Worm (Caenorhabditis elegans): ENCODE results near the gene acs-17.
A peak's percentile ranks its signal among the peaks of the same experiment; 100 is the strongest.

acs-17 gene

DNA sequence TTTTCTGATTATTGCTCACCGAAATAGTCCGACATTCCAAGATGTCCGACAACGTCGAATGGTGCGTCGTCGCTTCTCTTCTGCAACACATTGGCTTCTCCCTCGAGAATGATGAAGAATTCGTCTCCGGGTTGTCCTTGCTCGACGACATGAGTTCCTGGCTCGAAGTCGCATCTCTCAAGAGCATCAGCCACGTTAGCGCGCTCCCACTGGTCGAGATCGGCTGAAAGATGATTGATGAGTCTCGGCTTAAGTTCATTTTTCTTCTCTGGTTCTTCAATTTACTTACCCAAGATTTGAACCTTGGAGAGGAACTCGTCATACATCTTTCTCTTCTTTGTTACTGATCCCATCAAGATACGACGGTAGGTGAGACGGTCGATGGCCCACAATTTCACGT lies 27.9 kb upstream of the acs-17 start:
- TF ChIP-seq Y116A8C.19 (tag; optimal IDR thresholded peaks at IDR 0.05; ENCODE audit: borderline replicate concordance) (no peak), F16B12.6 (tag; optimal IDR thresholded peaks at IDR 0.05) (no peak), pax-3 (tag; optimal IDR thresholded peaks at IDR 0.05) (no peak), nhr-77 (tag; optimal IDR thresholded peaks at IDR 0.05) (no peak), nhr-76 (tag; optimal IDR thresholded peaks at IDR 0.05) (no peak), aly-2 (tag; optimal IDR thresholded peaks at IDR 0.05) (no peak), ztf-4 (tag; optimal IDR thresholded peaks at IDR 0.05) (no peak), vab-15 (tag; optimal IDR thresholded peaks at IDR 0.05) (no peak), nhr-12 (tag; optimal IDR thresholded peaks at IDR 0.05) (no peak), nhr-19 (GFP tag; conservative IDR thresholded peaks at IDR 0.05) (no peak), skn-1 (tag; optimal IDR thresholded peaks at IDR 0.05) (no peak), isw-1 (GFP tag; IDR thresholded peaks at IDR 0.05) (no peak), mab-9 (GFP tag; IDR thresholded peaks at IDR 0.05) (no peak), zip-4 (GFP tag; optimal IDR thresholded peaks at IDR 0.05) (no peak), hlh-17 (GFP tag; optimal IDR thresholded peaks at IDR 0.05; ENCODE audit: borderline replicate concordance) (no peak), lir-3 (tag; optimal IDR thresholded peaks at IDR 0.05; ENCODE audit: poor library complexity) (no peak), fkh-10 (GFP tag; optimal IDR thresholded peaks at IDR 0.05) (no peak), tlp-1 (tag; optimal IDR thresholded peaks at IDR 0.05) (no peak), C04F5.9 (tag; optimal IDR thresholded peaks at IDR 0.05) (no peak)

DNA sequence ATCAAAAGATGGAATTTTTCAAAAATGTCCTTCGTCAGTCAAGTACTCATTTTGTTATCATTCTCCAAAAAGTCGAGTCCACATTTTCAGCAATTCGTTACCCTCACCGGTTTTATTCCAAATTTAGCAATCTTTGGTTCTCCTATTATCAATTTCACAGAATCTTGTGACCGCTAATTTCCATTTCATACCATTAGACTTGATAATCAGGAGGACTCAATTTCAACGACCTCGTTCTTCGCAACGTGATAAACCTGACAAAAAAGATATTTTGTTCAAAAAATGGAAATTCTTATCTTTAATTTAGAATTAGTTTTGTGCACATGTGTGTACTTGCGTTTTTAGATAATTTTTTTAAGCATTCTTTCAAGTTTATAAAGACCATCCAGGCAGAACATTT lies 18.2 kb upstream of the acs-17 start:
- TF ChIP-seq ces-1 (GFP tag; optimal IDR thresholded peaks at IDR 0.05) (no peak), lin-14 (GFP tag; optimal IDR thresholded peaks at IDR 0.05) (peak; percentile 5), C16A3.4 (tag; optimal IDR thresholded peaks at IDR 0.05) (no peak), mab-9 (GFP tag; IDR thresholded peaks at IDR 0.05) (no peak), efl-1 (optimal IDR thresholded peaks at IDR 0.05) (no peak), efl-1 (GFP tag; optimal IDR thresholded peaks at IDR 0.05 in 1 of 2) (peak in 1 of 2 experiments; percentile 58), elt-2 (tag; optimal IDR thresholded peaks at IDR 0.05) (peak; percentile 93), nhr-20 (tag; optimal IDR thresholded peaks at IDR 0.05) (peak; percentile 27), lin-35 (GFP tag; optimal IDR thresholded peaks at IDR 0.05) (no peak), nhr-90 (tag; optimal IDR thresholded peaks at IDR 0.05; ENCODE audit: poor library complexity) (peak; percentile 19)

DNA sequence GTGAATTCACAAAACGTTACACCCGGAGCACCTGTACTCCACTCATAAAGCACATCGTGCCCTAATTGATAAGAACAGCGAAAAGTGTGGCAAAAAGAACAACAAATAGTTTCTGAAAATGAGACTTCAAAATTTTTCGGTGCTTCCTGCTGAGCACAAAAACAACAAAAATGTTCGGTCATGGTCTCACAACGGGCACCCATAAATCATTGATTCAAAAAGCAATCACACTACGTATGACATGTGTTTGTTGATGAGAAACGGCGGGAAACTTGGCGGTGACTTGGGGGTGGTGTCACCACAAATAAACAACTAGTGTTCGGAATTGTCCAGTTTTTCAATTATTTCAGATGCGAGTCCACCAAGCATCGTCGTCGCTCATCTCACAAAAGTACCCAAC lies 16.6 kb upstream of the acs-17 start:
- TF ChIP-seq efl-1 (optimal IDR thresholded peaks at IDR 0.05) (no peak), efl-1 (GFP tag; optimal IDR thresholded peaks at IDR 0.05 in 1 of 2) (peak in 1 of 2 experiments; percentile 89), egl-13 (tag; optimal IDR thresholded peaks at IDR 0.05) (no peak), snpc-4 (tag; optimal IDR thresholded peaks at IDR 0.05) (no peak), aha-1 (tag; optimal IDR thresholded peaks at IDR 0.05) (no peak), sptf-1 (tag; optimal IDR thresholded peaks at IDR 0.05) (no peak)

DNA sequence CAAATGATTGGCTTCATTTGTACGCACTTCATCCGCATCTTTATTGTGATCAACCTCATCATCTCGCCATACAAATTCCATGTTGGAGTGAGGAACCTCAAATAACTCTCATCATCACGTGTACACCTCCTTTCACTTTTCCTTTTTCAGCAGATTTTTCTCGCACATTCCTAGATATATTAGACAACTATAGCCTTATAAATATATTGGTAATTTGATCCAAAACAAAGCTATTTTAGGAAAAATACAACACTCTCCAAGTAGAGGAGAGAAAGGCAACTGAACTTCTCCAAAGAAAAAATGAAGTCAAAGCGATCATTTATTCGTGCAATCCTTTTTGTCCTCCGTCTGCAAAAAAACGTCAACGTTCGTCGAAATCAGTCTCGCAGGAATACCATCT lies 14.5 kb upstream of the acs-17 start, which contains the start of gene R07E4.1:
R07E4.1 (plus strand) TSS at position 301 of the 400 bp plus-strand sequence.
- TF ChIP-seq nhr-11 (tag; optimal IDR thresholded peaks at IDR 0.05) (no peak), lin-14 (GFP tag; optimal IDR thresholded peaks at IDR 0.05) (peak; percentile 4)

DNA sequence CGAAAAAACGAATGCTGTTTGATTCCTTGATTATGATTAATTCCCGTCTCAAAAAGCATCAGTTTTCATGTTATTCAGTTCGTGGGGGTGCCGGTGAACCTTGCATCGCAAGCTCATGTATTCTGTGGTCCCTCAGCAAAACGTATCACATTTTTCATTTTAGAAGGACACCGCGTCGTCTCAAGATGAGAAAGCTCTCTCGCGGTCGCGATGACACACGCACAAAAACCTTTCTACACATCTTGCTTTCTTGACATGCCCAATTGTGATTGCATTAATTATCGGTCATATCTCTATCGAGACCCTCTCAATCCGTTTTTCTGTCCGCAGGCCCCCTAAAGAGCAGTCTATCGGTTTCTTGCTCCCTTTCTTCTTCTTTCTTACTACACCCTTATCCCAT lies 11.8 kb upstream of the acs-17 start:
- no peak for TF ChIP-seq nhr-12 (tag; optimal IDR thresholded peaks at IDR 0.05)
- TF ChIP-seq F16B12.6 (tag; optimal IDR thresholded peaks at IDR 0.05), result no peak
- no peak for TF ChIP-seq nhr-28 (tag; optimal IDR thresholded peaks at IDR 0.05)
- TF ChIP-seq fkh-8 (tag; optimal IDR thresholded peaks at IDR 0.05), result no peak
- TF ChIP-seq lin-15B (tag; optimal IDR thresholded peaks at IDR 0.05), result no peak
- no peak for TF ChIP-seq mdl-1 (tag; optimal IDR thresholded peaks at IDR 0.05)
- TF ChIP-seq ztf-4 (tag; optimal IDR thresholded peaks at IDR 0.05), result no peak
- TF ChIP-seq unc-62 (GFP tag; optimal IDR thresholded peaks at IDR 0.05), result no peak
- TF ChIP-seq nhr-19 (GFP tag; conservative IDR thresholded peaks at IDR 0.05), result no peak
- no peak for TF ChIP-seq isw-1 (GFP tag; IDR thresholded peaks at IDR 0.05)
- no peak for TF ChIP-seq snu-23 (GFP tag; optimal IDR thresholded peaks at IDR 0.05)
- no peak for TF ChIP-seq jun-1 (tag; optimal IDR thresholded peaks at IDR 0.05)
- TF ChIP-seq vab-15 (tag; optimal IDR thresholded peaks at IDR 0.05), result no peak

All from whole organism, L1 larva.